Fruit fly (Drosophila melanogaster) whole organism, wandering third instar larva: ENCODE measurements around the gene Syx8.

Source experiments
- Abd-B ChIP-seq: fragments of >200 bp; optimal IDR thresholded peaks from 2 replicates; lab custom pipeline; 2017; ENCODE audit warnings: missing biosample characterization, missing genetic modification characterization
- OdsH ChIP-seq: fragments of 200-800 bp; sonication (Bioruptor generic); optimal IDR thresholded peaks from 2 replicates; lab custom pipeline; 2016; ENCODE audit warnings: missing biosample characterization, mild to moderate bottlenecking, missing genetic modification characterization
- br ChIP-seq: fragments of 200-800 bp; sonication (Bioruptor generic); optimal IDR thresholded peaks from 2 replicates; lab custom pipeline; 2016; ENCODE audit warnings: missing biosample characterization, missing genetic modification characterization
- foxo ChIP-seq, 2 experiments: fragments of 200-800 bp; sonication (Bioruptor generic); optimal IDR thresholded peaks; 2 replicates in 1 of 2; 3 replicates in 1 of 2; lab custom pipeline; 2016 to 2017; ENCODE audit warnings: missing biosample characterization in 2 of 2, missing genetic modification characterization in 2 of 2
- h ChIP-seq: fragments of 200-800 bp; sonication (Bioruptor generic); optimal IDR thresholded peaks from 3 replicates; lab custom pipeline; 2016; ENCODE audit warnings: missing biosample characterization, mild to moderate bottlenecking, missing genetic modification characterization
- jim ChIP-seq: fragments of 175-275, 200-325 bp; sonication (Bioruptor generic); optimal IDR thresholded peaks from 2 replicates; lab custom pipeline; 2016; ENCODE audit warnings: missing biosample characterization, mild to moderate bottlenecking, missing genetic modification characterization
- psq ChIP-seq: fragments of 200-800 bp; sonication (Bioruptor generic); optimal IDR thresholded peaks from 3 replicates; lab custom pipeline; 2017; ENCODE audit warnings: missing biosample characterization, mild to moderate bottlenecking, missing genetic modification characterization, moderate library complexity
- usp ChIP-seq: fragments of >200 bp; optimal IDR thresholded peaks from 2 replicates; lab custom pipeline; 2017; ENCODE audit warnings: missing biosample characterization, missing genetic modification characterization

DNA sequence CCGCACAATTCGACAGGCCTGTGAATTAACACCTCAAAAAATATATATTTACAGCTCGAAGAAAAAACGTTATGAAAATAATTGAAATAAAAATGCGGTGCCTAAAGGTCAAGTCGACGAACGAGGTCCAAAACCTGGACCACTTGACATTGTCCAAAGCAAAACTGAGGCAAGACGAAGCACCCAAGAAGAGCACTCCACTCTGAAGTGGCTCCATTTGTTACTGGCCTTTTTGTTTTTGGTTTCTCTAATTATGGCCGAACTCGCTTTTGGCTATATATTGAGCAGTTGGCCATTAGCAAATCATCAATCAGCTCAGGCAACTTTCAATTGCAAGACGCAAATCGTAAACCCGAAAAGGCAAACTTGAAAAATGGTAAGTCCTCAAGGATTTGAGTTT lies 30.3 kb downstream of the Syx8 start, which contains the start of gene CG4229:
- TF ChIP-seq jim (GFP tag; lab: Kevin White, UChicago), result no peak
- TF ChIP-seq OdsH (GFP tag; lab: Kevin White, UChicago), result no peak
- TF ChIP-seq Abd-B (GFP tag; lab: Kevin White, UChicago), result no peak
- TF ChIP-seq foxo (GFP tag; optimal IDR thresholded peaks at IDR 0.05; lab: Kevin White, UChicago), result no peak
- TF ChIP-seq h, result no peak
- no peak for TF ChIP-seq usp (GFP tag; lab: Kevin White, UChicago)
- no peak for TF ChIP-seq br (GFP tag; lab: Kevin White, UChicago)
- TF ChIP-seq psq (GFP tag; lab: Kevin White, UChicago), result no peak
